Fruit fly (Drosophila melanogaster): ENCODE results near the gene Ggt-1.

The Ggt-1 gene

DNA sequence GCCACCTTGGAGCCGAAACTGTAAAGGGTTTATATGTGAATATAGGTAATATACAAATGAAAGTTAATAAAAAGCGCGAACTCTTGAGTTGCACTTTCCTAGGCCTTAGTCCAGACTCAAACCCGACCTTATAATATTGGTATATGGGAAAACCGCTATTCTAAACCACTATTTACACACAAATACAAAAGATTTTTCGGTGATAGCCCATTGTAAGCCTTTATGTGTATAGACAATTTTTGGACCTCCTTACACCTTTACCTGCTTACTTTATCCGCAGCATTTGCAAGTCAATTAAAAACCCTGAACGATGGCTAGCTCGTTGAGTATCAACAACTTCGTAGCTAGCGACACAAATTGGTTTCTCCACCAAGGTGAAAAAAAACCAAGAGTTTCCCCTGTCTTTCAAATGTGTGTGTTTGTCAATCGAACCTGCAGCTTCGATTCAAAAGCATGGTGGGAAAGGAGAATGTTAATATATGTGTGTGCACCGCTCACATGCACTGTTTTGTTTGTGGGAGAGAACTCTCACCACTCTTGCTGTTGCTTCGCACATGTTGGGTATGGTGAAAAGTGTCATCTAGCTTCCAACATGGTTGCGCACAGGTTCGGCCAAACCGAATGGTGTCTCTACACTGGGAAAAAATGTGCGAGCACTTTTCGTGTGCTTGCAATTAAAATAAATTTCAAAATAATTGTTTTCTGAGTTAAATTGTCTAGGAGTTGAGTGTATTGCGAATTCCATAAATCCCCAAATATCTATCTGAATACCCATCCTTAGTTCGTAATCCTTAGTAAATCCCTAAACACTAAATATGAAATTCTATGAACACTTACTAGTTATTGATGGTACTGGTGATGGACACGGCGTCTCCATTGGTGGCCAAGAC lies 5.4 kb downstream of the Ggt-1 start (continued):
- TF ChIP-seq usp (GFP tag; optimal IDR thresholded peaks at IDR 0.05) (no peak), stwl (tag; optimal IDR thresholded peaks at IDR 0.05) (no peak), CG1233 (GFP tag; optimal IDR thresholded peaks at IDR 0.05) (peak; percentile 67), pnt (GFP tag; optimal IDR thresholded peaks at IDR 0.05) (peak; percentile 75), Bgb (GFP tag; IDR thresholded peaks at IDR 0.05; ENCODE audit: partially characterized antibody) (no peak), CG31441 (GFP tag; IDR thresholded peaks at IDR 0.05) (peak; percentile 75), CG9215 (GFP tag; IDR thresholded peaks at IDR 0.05) (peak; percentile 31), exex (tag; optimal IDR thresholded peaks at IDR 0.05) (no peak), CG3281 (GFP tag; optimal IDR thresholded peaks at IDR 0.05) (peak; percentile 75), h (optimal IDR thresholded peaks at IDR 0.05) (no peak), CG9932 (GFP tag; IDR thresholded peaks at IDR 0.05) (peak; percentile 68), toy (GFP tag; IDR thresholded peaks at IDR 0.05) (0 out of 2 replicates have a peak, but pooled peaks have one; percentile 15), otp (GFP tag; IDR thresholded peaks at IDR 0.05) (peak; percentile 88), p53 (GFP tag; optimal IDR thresholded peaks at IDR 0.05) (peak; percentile 43), CG12236 (GFP tag; optimal IDR thresholded peaks at IDR 0.05) (peak; percentile 25), CG30431 (GFP tag; optimal IDR thresholded peaks at IDR 0.05) (peak; percentile 60), bbx (GFP tag; IDR thresholded peaks at IDR 0.05; ENCODE audit: partially characterized antibody) (no peak), CG11560 (tag; IDR thresholded peaks at IDR 0.05) (no peak; the same call in 2 of the 3 replicates), Atf-2 (GFP tag; optimal IDR thresholded peaks at IDR 0.05) (peak; percentile 78), Ravus (GFP tag; IDR thresholded peaks at IDR 0.05) (peak; percentile 48; the same call in 1 of the 2 replicates), CG18599 (GFP tag; optimal IDR thresholded peaks at IDR 0.05) (peak; percentile 78), CG7556 (GFP tag; optimal IDR thresholded peaks at IDR 0.05) (peak; percentile 77), ham (GFP tag; IDR thresholded peaks at IDR 0.05) (no peak), eve (GFP tag; optimal IDR thresholded peaks at IDR 0.05) (no peak), Hand (GFP tag; optimal IDR thresholded peaks at IDR 0.05) (peak; percentile 35), Dll (GFP tag; IDR thresholded peaks at IDR 0.05; ENCODE audit: partially characterized antibody) (no peak), CG16813 (GFP tag; IDR thresholded peaks at IDR 0.05; ENCODE audit: partially characterized antibody) (no peak), Bteb2 (GFP tag; optimal IDR thresholded peaks at IDR 0.05) (peak; percentile 68), CG14667 (GFP tag; IDR thresholded peaks at IDR 0.05) (0 out of 2 replicates have a peak, but pooled peaks have one; percentile 43), ewg (GFP tag; optimal IDR thresholded peaks at IDR 0.05) (peak; percentile 47), CG8924 (tag; optimal IDR thresholded peaks at IDR 0.05) (peak; percentile 64), gce (GFP tag; IDR thresholded peaks at IDR 0.05) (peak; percentile 82), Xbp1 (GFP tag; optimal IDR thresholded peaks at IDR 0.05) (peak; percentile 82), en (GFP tag; optimal IDR thresholded peaks at IDR 0.05) (peak; percentile 70), CG32767 (GFP tag; IDR thresholded peaks at IDR 0.05) (peak; percentile 39; the same call in 1 of the 2 replicates), CG11085 (GFP tag; IDR thresholded peaks at IDR 0.05) (peak; percentile 45; the same call in 1 of the 2 replicates), Nf-YC (tag; optimal IDR thresholded peaks at IDR 0.05) (no peak), Hr39 (optimal IDR thresholded peaks at IDR 0.05) (no peak), CG6175 (GFP tag; IDR thresholded peaks at IDR 0.05) (peak; percentile 55; the same call in 2 of the 3 replicates), CG3847 (GFP tag; IDR thresholded peaks at IDR 0.05) (peak; percentile 46; the same call in 1 of the 2 replicates), rib (GFP tag; IDR thresholded peaks at IDR 0.05) (no peak), CG5953 (GFP tag; IDR thresholded peaks at IDR 0.05) (peak; percentile 78), mam (GFP tag; optimal IDR thresholded peaks at IDR 0.05) (peak; percentile 60), Neu2 (GFP tag; optimal IDR thresholded peaks at IDR 0.05; ENCODE audit: borderline replicate concordance) (no peak), CG3995 (GFP tag; optimal IDR thresholded peaks at IDR 0.05) (no peak), Nf-YB (GFP tag; optimal IDR thresholded peaks at IDR 0.05) (peak; percentile 39), emc (GFP tag; optimal IDR thresholded peaks at IDR 0.05) (peak; percentile 19), dati (GFP tag; IDR thresholded peaks at IDR 0.05) (peak; percentile 69), CG11456 (GFP tag; IDR thresholded peaks at IDR 0.05) (peak; percentile 86), CG13624 (GFP tag; optimal IDR thresholded peaks at IDR 0.05) (peak; percentile 64)

All from whole organism, embryonic.